Worm (Caenorhabditis elegans) whole organism, early embryonic: ENCODE results near the gene czw-1.

Experiments
- scrt-1 ChIP-seq: fragments of 200-800 bp; sonication (Bioruptor generic); IDR thresholded peaks from 2 replicates; pipeline ENCODE4 v1.3.6; 2022; ENCODE audit warnings: missing genetic modification characterization, missing compliant biosample characterization
- tbx-37 ChIP-seq: fragments of 200-800 bp; sonication (Bioruptor generic); conservative IDR thresholded peaks from 2 replicates; pipeline ENCODE4 v1.3.6; 2022; ENCODE audit warnings: missing genetic modification reagents, missing genetic modification characterization, missing compliant biosample characterization

- TF ChIP-seq scrt-1 (GFP tag; lab: Robert Waterston, UW) (no peak), tbx-37 (GFP tag; lab: Robert Waterston, UW) (no peak)
Measured at ce11 chrIV:7910197-7910735, 36.4 kb downstream of the czw-1 start, which contains the start of the genes npp-27 and ntl-4.
